Worm (Caenorhabditis elegans) whole organism, young adult: ENCODE results near the gene T20D3.14.
"Not testable (repeated sequence)": the region's sequence is repeated elsewhere in the genome, so short reads cannot be mapped to it uniquely, and the experiment has no call there.

Experiments
- D2030.7 ChIP-seq: fragments of 200-800 bp; sonication (Bioruptor generic); IDR thresholded peaks from 2 replicates; pipeline ENCODE4 v1.3.6; 2022; ENCODE audit warnings: missing genetic modification reagents, missing genetic modification characterization, missing compliant biosample characterization
- Y67H2A.10 ChIP-seq: fragments of 200-800 bp; sonication (Bioruptor generic); conservative IDR thresholded peaks from 2 replicates; pipeline ENCODE4 v1.3.6; 2022; ENCODE audit warnings: missing genetic modification reagents, missing genetic modification characterization, missing compliant biosample characterization
- akir-1 ChIP-seq: fragments of 200-800 bp; sonication (Bioruptor generic); optimal IDR thresholded peaks from 2 replicates; lab custom pipeline; 2018; ENCODE audit warnings: mild to moderate bottlenecking, missing genetic modification characterization, moderate library complexity, missing compliant biosample characterization
- die-1 ChIP-seq: sonication (generic microtip); optimal IDR thresholded peaks from 2 replicates; lab custom pipeline; 2016; ENCODE audit warnings: missing genotype, mild to moderate bottlenecking, missing genetic modification characterization, missing compliant biosample characterization
- egrh-3 ChIP-seq: fragments of 200-800 bp; sonication (Bioruptor generic); IDR thresholded peaks from 2 replicates; pipeline ENCODE4 v1.3.6; 2022; ENCODE audit warnings: missing genetic modification reagents, missing genetic modification characterization, missing compliant biosample characterization
- lin-54 ChIP-seq: fragments of 200-800 bp; sonication (Bioruptor generic); optimal IDR thresholded peaks from 2 replicates; lab custom pipeline; 2018; ENCODE audit warnings: mild to moderate bottlenecking, missing genetic modification characterization, missing compliant biosample characterization
- nhr-27 ChIP-seq: fragments of 200-800 bp; sonication (Bioruptor generic); optimal IDR thresholded peaks from 2 replicates; lab custom pipeline; 2018; ENCODE audit warnings: mild to moderate bottlenecking, missing genetic modification characterization, moderate library complexity, missing compliant biosample characterization
- pha-4 ChIP-seq: fragments of 150-350 bp; sonication (generic microtip); optimal IDR thresholded peaks from 2 replicates; lab custom pipeline; 2014; ENCODE audit warnings: missing biosample characterization, missing genetic modification reagents, missing genetic modification characterization
- snpc-4 ChIP-seq, 5 experiments: fragments of 150-350 bp in 1 of 5; sonication (generic microtip) in 4 of 5; optimal IDR thresholded peaks; 2 replicates each; lab custom pipeline; 2014 to 2018; ENCODE audit warnings: missing genetic modification characterization in 5 of 5, missing biosample characterization in 3 of 5, antibody characterized with exemption in 2 of 5, mild to moderate bottlenecking in 2 of 5, missing compliant biosample characterization in 2 of 5, missing genotype in 2 of 5, moderate library complexity in 2 of 5, missing genetic modification reagents in 1 of 5
- ztf-26 ChIP-seq: sonication (generic microtip); optimal IDR thresholded peaks from 2 replicates; lab custom pipeline; 2017; ENCODE audit warnings: missing genetic modification characterization, missing compliant biosample characterization

DNA sequence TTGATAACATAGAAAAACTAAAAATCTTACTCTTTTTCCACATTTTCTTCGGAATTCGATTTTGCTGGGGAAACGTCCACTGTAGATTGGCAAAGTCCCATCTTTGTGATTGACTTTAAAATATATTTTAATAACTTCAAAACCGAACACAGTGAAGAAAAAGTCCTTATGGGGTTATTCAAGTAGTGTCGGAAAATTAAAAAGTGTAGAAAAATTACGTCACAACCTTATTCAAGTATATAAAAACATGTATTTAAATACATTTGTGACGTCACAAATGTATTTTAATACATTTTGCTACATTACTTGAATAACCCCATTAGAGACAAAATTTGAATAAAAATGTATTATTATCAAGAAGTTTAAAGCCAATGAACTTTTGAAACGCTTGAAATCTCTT is 22.9 kb downstream of the T20D3.14 start, which contains the start of gene F49C12.7:
- TF ChIP-seq nhr-27; lin-54 (GFP tag; lab: Kevin White, UChicago); die-1 (tag; lab: Kevin White, UChicago); pha-4 (tag; lab: Kevin White, UChicago); snpc-4 (GFP tag; optimal IDR thresholded peaks at IDR 0.05; lab: Kevin White, UChicago); snpc-4 (tag; optimal IDR thresholded peaks at IDR 0.05; lab: Kevin White, UChicago); egrh-3 (GFP tag; lab: Robert Waterston, UW); D2030.7 (GFP tag; lab: Robert Waterston, UW); ztf-26; Y67H2A.10 (GFP tag; lab: Robert Waterston, UW); akir-1: not testable (repeated sequence)
